Worm (Caenorhabditis elegans): Measurements from ENCODE around the gene pals-25.
A peak's percentile ranks its signal among the peaks of the same experiment; 100 is the strongest.

Gene pals-25

ce11 chrIII:143121-143520 is 8.8 kb downstream of the pals-25 start, which contains the start of gene fbxb-82 (continued):
- no peak for TF ChIP-seq lin-38 (GFP tag; IDR thresholded peaks at IDR 0.05)

ce11 chrIII:145078-145477 is 10.8 kb downstream of the pals-25 start, which contains the start of the genes T17A3.12 and fbxb-83:
Gene T17A3.12 (minus strand): TSS chrIII:145178.
Gene fbxb-83 (minus strand): TSS chrIII:145211.
- no peak for TF ChIP-seq Y5F2A.4 (GFP tag; optimal IDR thresholded peaks at IDR 0.05)
- no peak for TF ChIP-seq aly-2 (tag; optimal IDR thresholded peaks at IDR 0.05)
- no peak for TF ChIP-seq Y75B8A.6 (GFP tag; IDR thresholded peaks at IDR 0.05)
- no peak for TF ChIP-seq set-16 (GFP tag; IDR thresholded peaks at IDR 0.05)
- TF ChIP-seq lin-13 (GFP tag; optimal IDR thresholded peaks at IDR 0.05): no peak
- no peak for TF ChIP-seq zag-1 (tag; optimal IDR thresholded peaks at IDR 0.05)
- no peak for TF ChIP-seq ctbp-1 (GFP tag; IDR thresholded peaks at IDR 0.05)
- no peak for TF ChIP-seq nhr-6 (tag; optimal IDR thresholded peaks at IDR 0.05)
- no peak for TF ChIP-seq unc-39 (tag; optimal IDR thresholded peaks at IDR 0.05)
- TF ChIP-seq lin-1 (GFP tag; IDR thresholded peaks at IDR 0.05): no peak

ce11 chrIII:146369-146768 is 12.1 kb downstream of the pals-25 start, which contains the start of gene fbxb-84:
Gene fbxb-84 (minus strand): TSS chrIII:146469.
- TF ChIP-seq arid-1 (GFP tag; conservative IDR thresholded peaks at IDR 0.05) (no peak), lir-3 (tag; optimal IDR thresholded peaks at IDR 0.05) (no peak), fkh-10 (GFP tag; optimal IDR thresholded peaks at IDR 0.05) (no peak), dmd-9 (GFP tag; IDR thresholded peaks at IDR 0.05) (no peak), ztf-7 (tag; optimal IDR thresholded peaks at IDR 0.05) (no peak), hlh-11 (tag; optimal IDR thresholded peaks at IDR 0.05) (no peak), lin-13 (GFP tag; optimal IDR thresholded peaks at IDR 0.05) (no peak), duxl-1 (tag; optimal IDR thresholded peaks at IDR 0.05; ENCODE audit: poor library complexity) (no peak)

ce11 chrIII:147570-148076 is 13.3 kb downstream of the pals-25 start, which contains the start of gene sqst-5:
Gene sqst-5 (minus strand): TSS chrIII:147620.
- TF ChIP-seq cey-2 (tag; optimal IDR thresholded peaks at IDR 0.05; ENCODE audit: borderline replicate concordance, insufficient read depth) (no peak), jun-1 (tag; optimal IDR thresholded peaks at IDR 0.05) (no peak), daf-19 (GFP tag; conservative IDR thresholded peaks at IDR 0.05) (no peak), hlh-11 (tag; optimal IDR thresholded peaks at IDR 0.05) (peak; percentile 15), T20F7.1 (GFP tag; optimal IDR thresholded peaks at IDR 0.05) (peak; percentile 33), Y75B8A.6 (GFP tag; IDR thresholded peaks at IDR 0.05) (no peak), mxl-2 (GFP tag; conservative IDR thresholded peaks at IDR 0.05) (no peak), daf-16 (GFP tag; optimal IDR thresholded peaks at IDR 0.05) (no peak), daf-16 (tag; optimal IDR thresholded peaks at IDR 0.05) (peak; percentile 46), dve-1 (tag; optimal IDR thresholded peaks at IDR 0.05; ENCODE audit: insufficient read depth) (peak; percentile 66), pqm-1 (tag; optimal IDR thresholded peaks at IDR 0.05) (peak; percentile 63), dmd-6 (GFP tag; IDR thresholded peaks at IDR 0.05) (peak; percentile 34; the same call in 1 of the 2 replicates), ztf-11 (tag; optimal IDR thresholded peaks at IDR 0.05) (no peak), ZK337.2 (GFP tag; IDR thresholded peaks at IDR 0.05) (no peak), lsy-2 (tag; optimal IDR thresholded peaks at IDR 0.05) (no peak), nhr-28 (tag; optimal IDR thresholded peaks at IDR 0.05) (peak; percentile 66), duxl-1 (tag; optimal IDR thresholded peaks at IDR 0.05; ENCODE audit: poor library complexity) (no peak), nhr-25 (tag; optimal IDR thresholded peaks at IDR 0.05; ENCODE audit: borderline replicate concordance, insufficient read depth) (no peak), snpc-4 (tag; optimal IDR thresholded peaks at IDR 0.05) (no peak)

ce11 chrIII:149132-149531 is 14.8 kb downstream of the pals-25 start:
- TF ChIP-seq unc-62 (GFP tag; optimal IDR thresholded peaks at IDR 0.05 in 1 of 2) (peak in 1 of 2 experiments; percentile 60), unc-62 (tag; optimal IDR thresholded peaks at IDR 0.05) (no peak), ces-1 (GFP tag; optimal IDR thresholded peaks at IDR 0.05) (no peak)
